Fruit fly (Drosophila melanogaster) whole organism, pupa: ENCODE results near the gene Ugt35A1.

ENCODE experiments used
- CG10348 ChIP-seq: fragments of 200-800 bp; sonication (Bioruptor generic); IDR thresholded peaks from 2 replicates; pipeline ENCODE4 v1.3.6; 2022; ENCODE audit warnings: missing biosample characterization, missing genetic modification characterization
- CG12605 ChIP-seq: fragments of 200-800 bp; sonication (Bioruptor generic); IDR thresholded peaks from 2 replicates; pipeline ENCODE4 v1.3.6; 2022; ENCODE audit warnings: missing biosample characterization, missing genetic modification characterization
- CG13204 ChIP-seq: fragments of 200-800 bp; sonication (Bioruptor generic); optimal IDR thresholded peaks from 2 replicates; lab custom pipeline; 2018; ENCODE audit warnings: missing biosample characterization, mild to moderate bottlenecking, missing genetic modification characterization, moderate library complexity
- CG14655 ChIP-seq: fragments of 200-800 bp; sonication (Bioruptor generic); optimal IDR thresholded peaks from 3 replicates; lab custom pipeline; 2017; ENCODE audit warnings: mild to moderate bottlenecking, missing biosample characterization, missing genetic modification reagents, missing genetic modification characterization
- CG15710 ChIP-seq: fragments of 200-800 bp; sonication (Bioruptor generic); optimal IDR thresholded peaks from 2 replicates; lab custom pipeline; 2018; ENCODE audit warnings: missing biosample characterization, mild to moderate bottlenecking, missing genetic modification characterization, moderate library complexity
- CG17806 ChIP-seq: fragments of 200-800 bp; sonication (Bioruptor generic); optimal IDR thresholded peaks from 2 replicates; lab custom pipeline; 2018; ENCODE audit warnings: missing biosample characterization, mild to moderate bottlenecking, missing genetic modification characterization, moderate library complexity
- CG32121 ChIP-seq: fragments of 200-800 bp; sonication (Bioruptor generic); IDR thresholded peaks from 2 replicates; pipeline ENCODE4 v1.3.6; 2022; ENCODE audit warnings: missing biosample characterization, missing genetic modification characterization
- CG34367 ChIP-seq: fragments of 200-800 bp; sonication (Bioruptor generic); optimal IDR thresholded peaks from 2 replicates; lab custom pipeline; 2018; ENCODE audit warnings: missing biosample characterization, mild to moderate bottlenecking, missing genetic modification characterization
- CG4496 ChIP-seq: fragments of 200-800 bp; sonication (Bioruptor generic); IDR thresholded peaks from 3 replicates; pipeline ENCODE4 v1.3.6; 2022; ENCODE audit warnings: missing biosample characterization, missing genetic modification characterization
- CG8159 ChIP-seq: fragments of 200-800 bp; sonication (Bioruptor generic); optimal IDR thresholded peaks from 3 replicates; lab custom pipeline; 2018; ENCODE audit warnings: missing biosample characterization, mild to moderate bottlenecking, missing genetic modification characterization, moderate library complexity
- CG8301 ChIP-seq: fragments of 200-800 bp; sonication (Bioruptor generic); optimal IDR thresholded peaks from 2 replicates; lab custom pipeline; 2018; ENCODE audit warnings: missing biosample characterization, mild to moderate bottlenecking, missing genetic modification characterization
- CG9948 ChIP-seq: fragments of 200-800 bp; sonication (Bioruptor generic); optimal IDR thresholded peaks from 2 replicates; lab custom pipeline; 2018; ENCODE audit warnings: missing biosample characterization, mild to moderate bottlenecking, missing genetic modification characterization, moderate library complexity
- D1 ChIP-seq: fragments of 200-800 bp; sonication (Bioruptor generic); optimal IDR thresholded peaks from 2 replicates; lab custom pipeline; 2018; ENCODE audit warnings: missing biosample characterization, mild to moderate bottlenecking, missing genetic modification characterization, moderate library complexity
- EcR ChIP-seq: fragments of 200-800 bp; sonication (Bioruptor generic); optimal IDR thresholded peaks from 3 replicates; lab custom pipeline; 2019; ENCODE audit warnings: missing biosample characterization, missing genetic modification characterization, mild to moderate bottlenecking, moderate library complexity, missing genetic modification reagents
- Ets98B ChIP-seq: fragments of 200-800 bp; sonication (Bioruptor generic); IDR thresholded peaks from 2 replicates; pipeline ENCODE4 v1.3.6; 2022; ENCODE audit warnings: missing biosample characterization, missing genetic modification characterization
- Pif1A ChIP-seq: fragments of 200-800 bp; sonication (Bioruptor generic); optimal IDR thresholded peaks from 3 replicates; lab custom pipeline; 2016; ENCODE audit warnings: missing biosample characterization, missing genetic modification characterization
- Pif1B ChIP-seq: fragments of 200-800 bp; sonication (Bioruptor generic); optimal IDR thresholded peaks from 3 replicates; lab custom pipeline; 2016; ENCODE audit warnings: missing biosample characterization, missing genetic modification characterization
- Snoo ChIP-seq: fragments of 200-800 bp; sonication (Bioruptor generic); optimal IDR thresholded peaks from 3 replicates; lab custom pipeline; 2017; ENCODE audit warnings: missing biosample characterization, mild to moderate bottlenecking, missing genetic modification characterization, inconsistent platforms
- fd96Ca ChIP-seq: fragments of 200-800 bp; sonication (Bioruptor generic); IDR thresholded peaks from 3 replicates; pipeline ENCODE4 v1.3.6; 2022; ENCODE audit warnings: missing biosample characterization, missing genetic modification characterization
- gl ChIP-seq: fragments of 200-800 bp; sonication (Bioruptor generic); optimal IDR thresholded peaks from 2 replicates; lab custom pipeline; 2018; ENCODE audit warnings: missing biosample characterization, mild to moderate bottlenecking, missing genetic modification characterization
- rn ChIP-seq: fragments of 200-800 bp; sonication (Bioruptor generic); IDR thresholded peaks from 2 replicates; pipeline ENCODE4 v1.3.6; 2022; ENCODE audit warnings: missing biosample characterization, missing genetic modification characterization

The Ugt35A1 gene

DNA sequence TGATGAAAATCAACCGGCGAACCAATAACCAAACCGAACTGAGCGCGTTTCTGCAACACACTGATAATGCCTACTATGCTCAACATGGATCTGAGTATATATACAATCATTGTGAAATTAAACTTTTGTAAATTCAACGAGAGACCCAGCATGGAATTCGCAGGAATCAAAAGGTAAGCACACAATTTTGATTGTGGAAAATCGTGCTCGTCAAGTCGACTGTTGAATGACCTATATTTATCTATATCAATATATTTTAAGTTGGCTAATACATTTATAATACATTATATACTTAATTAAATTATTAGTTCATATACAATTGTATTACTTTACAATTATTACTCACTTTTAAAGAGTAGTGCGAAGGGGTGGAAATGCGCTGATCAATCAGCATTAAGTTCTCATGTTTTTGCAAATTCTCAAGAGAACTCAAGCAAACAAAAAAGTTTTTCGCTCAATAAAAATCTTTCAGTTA is 18.6 kb downstream of the Ugt35A1 start, which contains the start of gene Ugt302K1:
Gene Ugt302K1 (minus strand): TSS at position 51 of the 475 bp plus-strand sequence.
- TF ChIP-seq CG15710 (tag; lab: Kevin White, UChicago) (peak; percentile 50), CG10348 (GFP tag; lab: Robert Waterston, UW) (no peak), D1 (peak; percentile 2), CG12605 (peak; percentile 56; the same call in 1 of the 2 replicates), CG9948 (tag; lab: Kevin White, UChicago) (peak; percentile 75), CG17806 (tag; lab: Kevin White, UChicago) (peak; percentile 82), CG32121 (GFP tag; lab: Robert Waterston, UW) (no peak; the same call in 1 of the 2 replicates), gl (no peak), Ets98B (GFP tag; lab: Robert Waterston, UW) (peak; percentile 55), CG14655 (peak; percentile 72), Pif1A (no peak), EcR (GFP tag; lab: Kevin White, UChicago) (no peak), CG8159 (tag; lab: Kevin White, UChicago) (peak; percentile 64), CG34367 (tag; lab: Kevin White, UChicago) (peak; percentile 9), Pif1B (peak; percentile 27), rn (GFP tag; lab: Robert Waterston, UW) (no peak), CG8301 (peak; percentile 58), CG4496 (GFP tag; lab: Robert Waterston, UW) (peak; percentile 68)
- TF ChIP-seq, all 21 proteins: peak for 12

DNA sequence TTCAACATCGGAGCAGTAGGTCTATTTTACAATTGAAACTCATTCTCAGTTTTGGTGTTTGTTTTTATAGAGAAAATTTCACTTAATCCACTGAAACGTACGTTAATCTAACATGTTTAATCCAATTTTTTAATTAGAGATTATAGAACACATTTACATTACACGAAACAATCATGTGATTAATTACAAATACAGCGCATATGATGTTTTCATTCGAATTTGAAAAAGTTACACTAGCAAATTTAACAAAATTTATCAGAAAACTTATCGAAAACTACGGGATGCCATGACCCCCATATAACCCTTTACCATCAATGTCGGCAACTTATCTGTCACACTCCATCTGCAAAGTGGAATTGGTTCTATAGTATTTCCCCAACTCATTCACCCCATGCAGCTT is 27.3 kb downstream of the Ugt35A1 start, which contains the start of gene CheA86a:
Gene CheA86a (minus strand): TSS at position 101 of the 400 bp plus-strand sequence.
- TF ChIP-seq Snoo (tag; lab: Kevin White, UChicago) (no peak), CG12605 (no peak), rn (GFP tag; lab: Robert Waterston, UW) (no peak), EcR (GFP tag; lab: Kevin White, UChicago) (no peak), CG4496 (GFP tag; lab: Robert Waterston, UW) (no peak), gl (no peak), CG8159 (tag; lab: Kevin White, UChicago) (no peak), CG34367 (tag; lab: Kevin White, UChicago) (no peak), CG14655 (no peak), D1 (no peak), CG10348 (GFP tag; lab: Robert Waterston, UW) (no peak), CG9948 (tag; lab: Kevin White, UChicago) (no peak), CG32121 (GFP tag; lab: Robert Waterston, UW) (no peak), fd96Ca (GFP tag; lab: Robert Waterston, UW) (no peak), Pif1B (no peak), CG17806 (tag; lab: Kevin White, UChicago) (no peak), CG15710 (tag; lab: Kevin White, UChicago) (no peak)

dm6 chr3R:11136877-11137276 is 35.6 kb downstream of the Ugt35A1 start, which contains the start of gene mAcon2:
Gene mAcon2 (plus strand): TSS chr3R:11137177.
- TF ChIP-seq CG10348 (GFP tag; lab: Robert Waterston, UW) (no peak), CG15710 (tag; lab: Kevin White, UChicago) (no peak), CG9948 (tag; lab: Kevin White, UChicago) (no peak), Ets98B (GFP tag; lab: Robert Waterston, UW) (no peak), Snoo (tag; lab: Kevin White, UChicago) (no peak), CG8159 (tag; lab: Kevin White, UChicago) (no peak), Pif1A (no peak), rn (GFP tag; lab: Robert Waterston, UW) (no peak), CG8301 (no peak), CG13204 (GFP tag; lab: Kevin White, UChicago) (no peak), EcR (GFP tag; lab: Kevin White, UChicago) (no peak), CG17806 (tag; lab: Kevin White, UChicago) (no peak), D1 (no peak), CG4496 (GFP tag; lab: Robert Waterston, UW) (no peak), CG12605 (no peak)

DNA sequence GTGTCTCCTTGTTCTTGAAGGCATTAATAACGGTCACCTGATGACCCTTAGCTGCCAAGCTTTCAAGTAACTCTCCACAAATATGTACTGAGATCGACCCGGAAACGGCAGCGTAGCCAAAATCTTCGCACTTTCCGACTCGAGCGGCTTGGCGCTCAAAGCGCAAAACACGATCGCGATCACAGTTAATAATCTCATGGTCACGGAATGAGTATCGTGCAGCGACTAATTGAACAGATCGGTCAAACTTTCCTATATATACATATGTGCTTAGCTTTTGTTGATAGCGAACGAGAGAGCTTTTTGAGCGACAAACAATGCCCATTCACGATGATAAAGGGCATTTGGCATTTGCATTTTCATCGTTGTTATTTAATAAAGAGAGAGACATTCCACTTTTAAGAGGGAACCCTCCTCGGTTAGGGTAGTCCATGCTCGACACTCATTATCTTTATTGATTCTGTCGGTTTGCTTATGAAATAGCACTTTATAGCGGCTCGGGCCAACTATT is 44.3 kb downstream of the Ugt35A1 start, which contains the start of gene Ugt35C1:
Gene Ugt35C1 (minus strand): TSS at position 213 of the 511 bp plus-strand sequence.
- no peak for TF ChIP-seq CG13204 (GFP tag; lab: Kevin White, UChicago)
- no peak for TF ChIP-seq Ets98B (GFP tag; lab: Robert Waterston, UW)
- TF ChIP-seq CG10348 (GFP tag; lab: Robert Waterston, UW): no peak

DNA sequence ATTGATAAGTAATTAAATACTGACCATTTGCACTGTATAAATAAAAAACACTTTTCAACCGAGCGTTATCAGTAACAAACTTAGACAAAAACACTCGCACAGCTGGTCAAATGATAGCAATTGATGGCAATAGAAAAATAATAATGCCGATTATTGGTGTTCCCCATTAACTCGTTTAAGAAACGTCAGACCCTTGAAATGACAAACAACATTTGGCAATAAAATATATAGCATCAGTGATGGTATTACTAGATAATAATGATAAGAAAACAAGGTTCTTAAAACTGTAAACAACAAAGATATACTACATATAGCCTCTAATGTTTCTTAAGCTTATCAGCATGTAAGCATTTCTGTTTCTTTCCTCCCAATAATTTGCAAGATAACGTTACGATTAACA is 46.1 kb downstream of the Ugt35A1 start:
- TF ChIP-seq CG13204 (GFP tag; lab: Kevin White, UChicago): no peak
- TF ChIP-seq Ets98B (GFP tag; lab: Robert Waterston, UW): no peak
- TF ChIP-seq CG4496 (GFP tag; lab: Robert Waterston, UW): no peak
- TF ChIP-seq CG10348 (GFP tag; lab: Robert Waterston, UW): no peak
- no peak for TF ChIP-seq Pif1B
- TF ChIP-seq gl: no peak
- no peak for TF ChIP-seq CG8159 (tag; lab: Kevin White, UChicago)
- TF ChIP-seq Snoo (tag; lab: Kevin White, UChicago): no peak
